Fruit fly (Drosophila melanogaster) whole organism: ENCODE data around the gene Med.

Experiments
- CG8478 ChIP-seq: fragments of >200 bp; optimal IDR thresholded peaks from 2 replicates; lab custom pipeline; 2018; ENCODE audit warnings: inconsistent platforms
- Dll ChIP-seq: fragments of >200 bp; optimal IDR thresholded peaks from 2 replicates; lab custom pipeline; 2017
- EcR ChIP-seq, 2 experiments: fragments of >200 bp; optimal IDR thresholded peaks; 2 replicates each; lab custom pipeline; 2017; ENCODE audit warnings: missing biosample characterization in 2 of 2, missing genetic modification characterization in 2 of 2, missing genetic modification reagents in 2 of 2
- pan ChIP-seq: fragments of >200 bp; optimal IDR thresholded peaks from 2 replicates; lab custom pipeline; 2017
- psq ChIP-seq: fragments of >200 bp; optimal IDR thresholded peaks from 2 replicates; lab custom pipeline; 2017
- usp ChIP-seq: fragments of >200 bp; optimal IDR thresholded peaks from 2 replicates; lab custom pipeline; 2017; ENCODE audit warnings: missing biosample characterization, missing genetic modification characterization, mixed read lengths

dm6 chr3R:31621814-31622213, 11.0 kb downstream of the Med start, which contains the start of gene kek6:
- TF ChIP-seq CG8478 (no peak), usp (GFP tag; lab: Kevin White, UChicago) (no peak), psq (lab: Kevin White, UChicago) (no peak), Dll (lab: Kevin White, UChicago) (no peak), EcR (GFP tag; optimal IDR thresholded peaks at IDR 0.05; lab: Kevin White, UChicago) (no peak), pan (lab: Kevin White, UChicago) (no peak)
